Worm (Caenorhabditis elegans): Measurements from ENCODE around the gene dod-24.

- TF ChIP-seq elt-3 (tag; optimal IDR thresholded peaks at IDR 0.05) = no peak
- TF ChIP-seq mdl-1 (tag; optimal IDR thresholded peaks at IDR 0.05) = no peak
- no peak for TF ChIP-seq jun-1 (tag; optimal IDR thresholded peaks at IDR 0.05)
- TF ChIP-seq nhr-77 (tag; optimal IDR thresholded peaks at IDR 0.05) = no peak
- TF ChIP-seq ztf-4 (tag; optimal IDR thresholded peaks at IDR 0.05) = no peak
- TF ChIP-seq ama-1 (optimal IDR thresholded peaks at IDR 0.05) = no peak
- TF ChIP-seq ceh-9 (tag; optimal IDR thresholded peaks at IDR 0.05) = no peak
- no peak for TF ChIP-seq ZK546.5 (tag; optimal IDR thresholded peaks at IDR 0.05)
- no peak for TF ChIP-seq eor-1 (tag; optimal IDR thresholded peaks at IDR 0.05)
Measured at ce11 chrIV:12911990-12912389, 29.2 kb downstream of the dod-24 start, which contains the start of gene K08D8.5.
